Fruit fly (Drosophila melanogaster): Measurements from ENCODE around the gene rg.

rg gene

dm6 chrX:5047886-5048533 is 37.5 kb upstream of the rg start, which contains the start of gene ovo (continued):
- peak; percentile 71; the same call in 1 of the 2 replicates for TF ChIP-seq rib (GFP tag; IDR thresholded peaks at IDR 0.05)
- TF ChIP-seq tup (GFP tag; optimal IDR thresholded peaks at IDR 0.05) = no peak
- TF ChIP-seq Dbx (GFP tag; IDR thresholded peaks at IDR 0.05) = no peak
- peak; percentile 22 for TF ChIP-seq pros (GFP tag; optimal IDR thresholded peaks at IDR 0.05)
- TF ChIP-seq stc (GFP tag; IDR thresholded peaks at IDR 0.05) = no peak
- TF ChIP-seq ato (GFP tag; IDR thresholded peaks at IDR 0.05; ENCODE audit: partially characterized antibody) = no peak
- TF ChIP-seq tap (tag; optimal IDR thresholded peaks at IDR 0.05) = no peak
- no peak for TF ChIP-seq CG3995 (GFP tag; optimal IDR thresholded peaks at IDR 0.05)
- TF ChIP-seq jumu (GFP tag; optimal IDR thresholded peaks at IDR 0.05) = no peak
- TF ChIP-seq CG17361 (GFP tag; IDR thresholded peaks at IDR 0.05) = no peak
- TF ChIP-seq az2 (GFP tag; optimal IDR thresholded peaks at IDR 0.05) = no peak
- no peak for TF ChIP-seq CG13296 (GFP tag; optimal IDR thresholded peaks at IDR 0.05)
- no peak for TF ChIP-seq CG8765 (GFP tag; IDR thresholded peaks at IDR 0.05)
- 0 out of 4 replicates have a peak, but pooled peaks have one; percentile 25 for TF ChIP-seq Dll (GFP tag; IDR thresholded peaks at IDR 0.05; ENCODE audit: partially characterized antibody)
- TF ChIP-seq CG14965 (GFP tag; optimal IDR thresholded peaks at IDR 0.05; ENCODE audit: borderline replicate concordance) = no peak
- peak; percentile 56 for TF ChIP-seq kni (GFP tag; optimal IDR thresholded peaks at IDR 0.05)
- no peak for TF ChIP-seq inv (GFP tag; IDR thresholded peaks at IDR 0.05; ENCODE audit: partially characterized antibody)
- peak in 1 of 2 experiments; percentile 18 for TF ChIP-seq Pdp1 (GFP tag; optimal IDR thresholded peaks at IDR 0.05)
- no peak for TF ChIP-seq ac (GFP tag; optimal IDR thresholded peaks at IDR 0.05)
- no peak for TF ChIP-seq CG17385 (GFP tag; optimal IDR thresholded peaks at IDR 0.05)
- no peak for TF ChIP-seq odd (GFP tag; optimal IDR thresholded peaks at IDR 0.05)
- TF ChIP-seq pum (GFP tag; optimal IDR thresholded peaks at IDR 0.05) = no peak
- no peak for TF ChIP-seq CG15514 (GFP tag; optimal IDR thresholded peaks at IDR 0.05)
- TF ChIP-seq Trl (optimal IDR thresholded peaks at IDR 0.05) = peak; percentile 75 to 83
- TF ChIP-seq Trl (GFP tag; optimal IDR thresholded peaks at IDR 0.05) = no peak
- no peak for TF ChIP-seq mld (GFP tag; IDR thresholded peaks at IDR 0.05; ENCODE audit: partially characterized antibody)
- TF ChIP-seq yki (optimal IDR thresholded peaks at IDR 0.05) = peak; percentile 68
- no peak for TF ChIP-seq Opbp (GFP tag; IDR thresholded peaks at IDR 0.05; ENCODE audit: partially characterized antibody)
- peak in 1 of 2 experiments; percentile 91 for TF ChIP-seq tll (GFP tag; optimal IDR thresholded peaks at IDR 0.05)
- TF ChIP-seq CG17359 (tag; optimal IDR thresholded peaks at IDR 0.05) = no peak
- TF ChIP-seq CG13287 (GFP tag; IDR thresholded peaks at IDR 0.05; ENCODE audit: partially characterized antibody) = peak; percentile 11; the same call in 1 of the 2 replicates
- TF ChIP-seq Ets97D (GFP tag; optimal IDR thresholded peaks at IDR 0.05) = no peak
- no peak for TF ChIP-seq CG30020 (tag; optimal IDR thresholded peaks at IDR 0.05)
- TF ChIP-seq CG2202 (tag; optimal IDR thresholded peaks at IDR 0.05) = no peak
- peak; percentile 68 for TF ChIP-seq cg (GFP tag; optimal IDR thresholded peaks at IDR 0.05)
- TF ChIP-seq en (GFP tag; optimal IDR thresholded peaks at IDR 0.05) = no peak
- peak; percentile 2 for TF ChIP-seq ftz-f1 (GFP tag; optimal IDR thresholded peaks at IDR 0.05)
- no peak for TF ChIP-seq CG8359 (GFP tag; optimal IDR thresholded peaks at IDR 0.05; ENCODE audit: borderline replicate concordance)
- no peak for TF ChIP-seq CG13123 (GFP tag; optimal IDR thresholded peaks at IDR 0.05)
- no peak for TF ChIP-seq CG10654 (GFP tag; optimal IDR thresholded peaks at IDR 0.05)
- no peak for TF ChIP-seq CG10959 (GFP tag; IDR thresholded peaks at IDR 0.05)
- no peak for TF ChIP-seq tgo (GFP tag; IDR thresholded peaks at IDR 0.05)
- no peak for TF ChIP-seq NC2α (GFP tag; optimal IDR thresholded peaks at IDR 0.05)
- TF ChIP-seq CG2199 (GFP tag; IDR thresholded peaks at IDR 0.05) = no peak
- TF ChIP-seq nerfin-2 (GFP tag; IDR thresholded peaks at IDR 0.05; ENCODE audit: partially characterized antibody) = no peak
- no peak for TF ChIP-seq bowl (GFP tag; IDR thresholded peaks at IDR 0.05)
- no peak for TF ChIP-seq bsh (GFP tag; optimal IDR thresholded peaks at IDR 0.05)
- TF ChIP-seq CG10462 (GFP tag; optimal IDR thresholded peaks at IDR 0.05) = peak; percentile 88
- TF ChIP-seq Nf-YB (GFP tag; optimal IDR thresholded peaks at IDR 0.05) = no peak

Data from whole organism, embryonic.